Fruit fly (Drosophila melanogaster) whole organism, embryonic: ENCODE results near the gene CG43678.

Experiments
- Atf6 ChIP-seq: fragments of 200-800 bp; sonication (Bioruptor generic); IDR thresholded peaks from 2 replicates; pipeline ENCODE4 v1.3.6; 2022; ENCODE audit warnings: missing biosample characterization, missing genetic modification characterization
- CG1024 ChIP-seq: fragments of 200-800 bp; sonication (Bioruptor generic); IDR thresholded peaks from 2 replicates; pipeline ENCODE4 v1.3.6; 2022; ENCODE audit warnings: missing biosample characterization, missing genetic modification characterization
- CG10462 ChIP-seq: fragments of 200-800 bp; sonication (Bioruptor generic); optimal IDR thresholded peaks from 2 replicates; lab custom pipeline; 2016; ENCODE audit warnings: missing biosample characterization, missing genetic modification characterization
- CG11085 ChIP-seq: fragments of 200-800 bp; sonication (Bioruptor generic); IDR thresholded peaks from 2 replicates; pipeline ENCODE4 v1.3.6; 2022; ENCODE audit warnings: missing biosample characterization, missing genetic modification characterization
- CG11093 ChIP-seq: fragments of 200-800 bp; sonication (Bioruptor generic); IDR thresholded peaks from 3 replicates; pipeline ENCODE4 v1.3.6; 2022; ENCODE audit warnings: missing biosample characterization, missing genetic modification characterization
- CG14710 ChIP-seq: fragments of 200-800 bp; sonication (Bioruptor generic); optimal IDR thresholded peaks from 3 replicates; lab custom pipeline; 2019; ENCODE audit warnings: missing biosample characterization, mild to moderate bottlenecking, missing genetic modification characterization, moderate library complexity
- CG15601 ChIP-seq: fragments of 200-800 bp; sonication (Bioruptor generic); optimal IDR thresholded peaks from 3 replicates; lab custom pipeline; 2019; ENCODE audit warnings: missing biosample characterization, mild to moderate bottlenecking, missing genetic modification characterization, moderate library complexity
- CG17385 ChIP-seq: fragments of 200-800 bp; sonication (Bioruptor generic); optimal IDR thresholded peaks from 3 replicates; lab custom pipeline; 2018; ENCODE audit warnings: missing biosample characterization, mild to moderate bottlenecking, missing genetic modification characterization
- CG18262 ChIP-seq: fragments of 200-800 bp; optimal IDR thresholded peaks from 3 replicates; lab custom pipeline; 2019; ENCODE audit warnings: missing biosample characterization, mild to moderate bottlenecking, missing genetic modification characterization, moderate library complexity
- CG30020 ChIP-seq: fragments of 200-800 bp; optimal IDR thresholded peaks from 2 replicates; lab custom pipeline; 2019; ENCODE audit warnings: missing biosample characterization, mild to moderate bottlenecking, missing genetic modification characterization, moderate library complexity
- CG31224 ChIP-seq: fragments of 200-800 bp; sonication (Bioruptor generic); IDR thresholded peaks from 2 replicates; pipeline ENCODE4 v1.3.6; 2022; ENCODE audit warnings: missing biosample characterization, missing genetic modification characterization
- CG31388 ChIP-seq: fragments of 200-800 bp; sonication (Bioruptor generic); optimal IDR thresholded peaks from 2 replicates; lab custom pipeline; 2016; ENCODE audit warnings: missing biosample characterization, missing genetic modification characterization
- CG32532 ChIP-seq: fragments of 200-800 bp; sonication (Bioruptor generic); IDR thresholded peaks from 2 replicates; pipeline ENCODE4 v1.3.6; 2022; ENCODE audit warnings: missing biosample characterization, missing genetic modification characterization
- CG3407 ChIP-seq: fragments of 200-800 bp; sonication (Bioruptor generic); optimal IDR thresholded peaks from 2 replicates; lab custom pipeline; 2018; ENCODE audit warnings: missing biosample characterization, mild to moderate bottlenecking, missing genetic modification characterization
- CG4404 ChIP-seq: fragments of 200-800 bp; sonication (Bioruptor generic); IDR thresholded peaks from 2 replicates; pipeline ENCODE4 v1.3.6; 2022; ENCODE audit warnings: missing biosample characterization, missing genetic modification characterization
- CG4424 ChIP-seq: fragments of 200-800 bp; sonication (Bioruptor generic); optimal IDR thresholded peaks from 3 replicates; lab custom pipeline; 2016; ENCODE audit warnings: missing biosample characterization, missing genetic modification characterization
- CG7271 ChIP-seq: fragments of 200-800 bp; sonication (Bioruptor generic); optimal IDR thresholded peaks from 2 replicates; lab custom pipeline; 2018; ENCODE audit warnings: missing biosample characterization, mild to moderate bottlenecking, missing genetic modification characterization, moderate library complexity
- CG9817 ChIP-seq: fragments of 200-800 bp; sonication (Bioruptor generic); optimal IDR thresholded peaks from 2 replicates; lab custom pipeline; 2018; ENCODE audit warnings: missing biosample characterization, mild to moderate bottlenecking, missing genetic modification characterization, moderate library complexity
- D19A ChIP-seq: fragments of 200-800 bp; optimal IDR thresholded peaks from 3 replicates; lab custom pipeline; 2019; ENCODE audit warnings: missing biosample characterization, mild to moderate bottlenecking, missing genetic modification characterization, moderate library complexity
- Doc3 ChIP-seq: fragments of 200-800 bp; sonication (Bioruptor generic); IDR thresholded peaks from 3 replicates; pipeline ENCODE4 v1.3.6; 2022; ENCODE audit warnings: missing biosample characterization, missing genetic modification characterization; ENCODE audit not compliant: partially characterized antibody
- Fer2 ChIP-seq: fragments of 200-800 bp; sonication (Bioruptor generic); optimal IDR thresholded peaks from 2 replicates; lab custom pipeline; 2018; ENCODE audit warnings: missing biosample characterization, mild to moderate bottlenecking, missing genetic modification characterization, moderate library complexity
- Gug ChIP-seq: fragments of 200-800 bp; sonication (Bioruptor generic); IDR thresholded peaks from 4 replicates; pipeline ENCODE4 v1.3.6; 2022; ENCODE audit warnings: missing biosample characterization, missing genetic modification characterization
- HLH3B ChIP-seq: fragments of 200-800 bp; sonication (Bioruptor generic); IDR thresholded peaks from 2 replicates; pipeline ENCODE4 v1.3.6; 2022; ENCODE audit warnings: missing biosample characterization, missing genetic modification characterization
- HmgZ ChIP-seq: fragments of 200-800 bp; sonication (Bioruptor generic); optimal IDR thresholded peaks from 2 replicates; lab custom pipeline; 2018; ENCODE audit warnings: missing biosample characterization, mild to moderate bottlenecking, missing genetic modification characterization
- Hr39 ChIP-seq: fragments of >200 bp; optimal IDR thresholded peaks from 2 replicates; lab custom pipeline; 2017
- Nf-YA ChIP-seq: fragments of 200-800 bp; sonication (Bioruptor generic); IDR thresholded peaks from 2 replicates; pipeline ENCODE4 v1.3.6; 2022; ENCODE audit warnings: missing biosample characterization, missing genetic modification characterization
- NfI ChIP-seq: fragments of 200-800 bp; sonication (Bioruptor generic); optimal IDR thresholded peaks from 3 replicates; lab custom pipeline; 2018; ENCODE audit warnings: missing biosample characterization, mild to moderate bottlenecking, missing genetic modification characterization, moderate library complexity
- Scr ChIP-seq: fragments of 200-800 bp; sonication (Bioruptor generic); IDR thresholded peaks from 2 replicates; pipeline ENCODE4 v1.3.6; 2022; ENCODE audit warnings: missing biosample characterization, missing genetic modification characterization; ENCODE audit not compliant: partially characterized antibody
- Sin3A ChIP-seq: fragments of >200 bp; optimal IDR thresholded peaks from 2 replicates; lab custom pipeline; 2018
- Six4 ChIP-seq: fragments of 200-800 bp; sonication (Bioruptor generic); optimal IDR thresholded peaks from 2 replicates; lab custom pipeline; 2016; ENCODE audit warnings: missing biosample characterization, missing genetic modification characterization
- Sox100B ChIP-seq: fragments of 200-800 bp; sonication (Bioruptor generic); optimal IDR thresholded peaks from 3 replicates; lab custom pipeline; 2018; ENCODE audit warnings: missing biosample characterization, mild to moderate bottlenecking, missing genetic modification characterization
- Sry-β ChIP-seq: fragments of 200-800 bp; sonication (Bioruptor generic); optimal IDR thresholded peaks from 2 replicates; lab custom pipeline; 2018; ENCODE audit warnings: missing biosample characterization, mild to moderate bottlenecking, missing genetic modification characterization, moderate library complexity
- Trl ChIP-seq, 3 experiments: fragments of >200 bp in 2 of 3; fragments of 200-800 bp in 1 of 3; sonication (Bioruptor generic) in 1 of 3; optimal IDR thresholded peaks; 2 replicates in 1 of 3; 3 replicates in 2 of 3; lab custom pipeline; 2016 to 2017; ENCODE audit warnings: missing biosample characterization in 1 of 3, missing genetic modification characterization in 1 of 3
- bbx ChIP-seq: fragments of 200-800 bp; sonication (Bioruptor generic); IDR thresholded peaks from 2 replicates; pipeline ENCODE4 v1.3.6; 2022; ENCODE audit warnings: missing biosample characterization, missing genetic modification characterization; ENCODE audit not compliant: partially characterized antibody
- bowl ChIP-seq: fragments of 200-800 bp; sonication (Bioruptor generic); IDR thresholded peaks from 2 replicates; pipeline ENCODE4 v1.3.6; 2022; ENCODE audit warnings: missing biosample characterization, missing genetic modification characterization
- corto ChIP-seq: fragments of 200-800 bp; sonication (Bioruptor generic); optimal IDR thresholded peaks from 2 replicates; lab custom pipeline; 2016; ENCODE audit warnings: missing biosample characterization, mild to moderate bottlenecking, missing genetic modification characterization, moderate library complexity
- dan ChIP-seq: fragments of 200-800 bp; sonication (Bioruptor generic); IDR thresholded peaks from 2 replicates; pipeline ENCODE4 v1.3.6; 2022; ENCODE audit warnings: missing biosample characterization, missing genetic modification characterization
- dmrt99B ChIP-seq: fragments of 200-800 bp; sonication (Bioruptor generic); optimal IDR thresholded peaks from 2 replicates; lab custom pipeline; 2018; ENCODE audit warnings: missing biosample characterization, mild to moderate bottlenecking, missing genetic modification characterization, moderate library complexity
- fd96Cb ChIP-seq: fragments of 200-800 bp; sonication (Bioruptor generic); optimal IDR thresholded peaks from 2 replicates; lab custom pipeline; 2018; ENCODE audit warnings: missing biosample characterization, mild to moderate bottlenecking, missing genetic modification characterization, moderate library complexity
- gem ChIP-seq: fragments of 200-800 bp; sonication (Bioruptor generic); optimal IDR thresholded peaks from 2 replicates; lab custom pipeline; 2019; ENCODE audit warnings: missing biosample characterization, mild to moderate bottlenecking, missing genetic modification characterization, moderate library complexity
- klu ChIP-seq: fragments of 200-800 bp; sonication (Bioruptor generic); IDR thresholded peaks from 2 replicates; pipeline ENCODE4 v1.3.6; 2022; ENCODE audit warnings: missing biosample characterization, missing genetic modification characterization
- lbe ChIP-seq: fragments of 200-800 bp; sonication (Bioruptor generic); optimal IDR thresholded peaks from 2 replicates; lab custom pipeline; 2016; ENCODE audit warnings: missing biosample characterization, mild to moderate bottlenecking, missing genetic modification characterization
- nerfin-1 ChIP-seq: fragments of 200-800 bp; sonication (Bioruptor generic); optimal IDR thresholded peaks from 3 replicates; lab custom pipeline; 2019; ENCODE audit warnings: missing biosample characterization, mild to moderate bottlenecking, missing genetic modification characterization, moderate library complexity
- org-1 ChIP-seq: fragments of 200-800 bp; sonication (Bioruptor generic); optimal IDR thresholded peaks from 2 replicates; lab custom pipeline; 2017; ENCODE audit warnings: missing biosample characterization, missing genetic modification characterization
- stwl ChIP-seq: fragments of 200-800 bp; sonication (Bioruptor generic); optimal IDR thresholded peaks from 3 replicates; lab custom pipeline; 2018; ENCODE audit warnings: missing biosample characterization, mild to moderate bottlenecking, missing genetic modification characterization, moderate library complexity
- tin ChIP-seq: fragments of 200-800 bp; sonication (Bioruptor generic); optimal IDR thresholded peaks from 3 replicates; lab custom pipeline; 2016; ENCODE audit warnings: missing biosample characterization, missing genetic modification characterization
- tll ChIP-seq, 2 experiments: fragments of 200-800 bp in 1 of 2; fragments of >200 bp in 1 of 2; sonication (Bioruptor generic) in 1 of 2; optimal IDR thresholded peaks; 2 replicates each; lab custom pipeline; 2017 to 2019; ENCODE audit warnings: missing biosample characterization in 2 of 2, missing genetic modification characterization in 2 of 2, mild to moderate bottlenecking in 1 of 2, moderate library complexity in 1 of 2
- trh ChIP-seq: fragments of 200-800 bp; sonication (Bioruptor generic); optimal IDR thresholded peaks from 2 replicates; lab custom pipeline; 2016; ENCODE audit warnings: missing biosample characterization, missing genetic modification characterization
- zf30C ChIP-seq: fragments of 200-800 bp; sonication (Bioruptor generic); optimal IDR thresholded peaks from 3 replicates; lab custom pipeline; 2018; ENCODE audit warnings: missing biosample characterization, mild to moderate bottlenecking, missing genetic modification characterization

CG43678 gene

dm6 chr3L:14999284-15000019 lies 49.8 kb downstream of the CG43678 start, which contains the start of the genes mRpL39 and Prosbeta2 (continued):
- peak; percentile 84 for TF ChIP-seq Sry-β (GFP tag; lab: Kevin White, UChicago)
- peak; percentile 64 for TF ChIP-seq CG4424
- no peak for TF ChIP-seq dan (GFP tag; lab: Robert Waterston, UW)
- TF ChIP-seq CG30020 (tag; lab: Kevin White, UChicago), result no peak
- TF ChIP-seq nerfin-1 (tag; lab: Kevin White, UChicago), result no peak
- TF ChIP-seq trh (GFP tag; lab: Kevin White, UChicago), result no peak
- TF ChIP-seq Hr39 (lab: Kevin White, UChicago), result no peak
- TF ChIP-seq tin (GFP tag; lab: Kevin White, UChicago), result peak; percentile 65
- no peak for TF ChIP-seq Nf-YA (GFP tag; lab: Robert Waterston, UW)
- peak; percentile 58 for TF ChIP-seq lbe (GFP tag; lab: Kevin White, UChicago)
- peak; percentile 99 for TF ChIP-seq Doc3 (GFP tag; lab: Robert Waterston, UW)
- peak; percentile 86 for TF ChIP-seq bbx
- peak; percentile 70 for TF ChIP-seq dmrt99B (tag; lab: Kevin White, UChicago)
- TF ChIP-seq CG32532 (GFP tag; lab: Robert Waterston, UW), result peak; percentile 79
- TF ChIP-seq NfI (GFP tag; lab: Kevin White, UChicago), result no peak
- TF ChIP-seq CG14710 (tag; lab: Kevin White, UChicago), result peak; percentile 90
- peak; percentile 30; the same call in 1 of the 2 replicates for TF ChIP-seq CG1024 (GFP tag; lab: Robert Waterston, UW)
- peak; percentile 60 for TF ChIP-seq Six4 (GFP tag; lab: Kevin White, UChicago)
- TF ChIP-seq Sox100B, result peak; percentile 58
- TF ChIP-seq CG18262 (tag; lab: Kevin White, UChicago), result peak; percentile 74
- TF ChIP-seq Fer2, result peak; percentile 1
- TF ChIP-seq CG17385 (GFP tag; lab: Kevin White, UChicago), result no peak
- TF ChIP-seq CG3407 (GFP tag; lab: Kevin White, UChicago), result no peak
- no peak for TF ChIP-seq CG7271 (tag; lab: Kevin White, UChicago)
- peak; percentile 68 for TF ChIP-seq stwl
- no peak for TF ChIP-seq CG15601
- TF ChIP-seq CG9817 (tag; lab: Kevin White, UChicago), result peak; percentile 46
- TF ChIP-seq klu (GFP tag; lab: Robert Waterston, UW), result peak; percentile 49; the same call in 1 of the 2 replicates
- TF ChIP-seq corto (GFP tag; lab: Kevin White, UChicago), result no peak
- TF ChIP-seq D19A (tag; lab: Kevin White, UChicago), result peak; percentile 68
- no peak; the same call in 1 of the 2 replicates for TF ChIP-seq CG31224 (GFP tag; lab: Robert Waterston, UW)
- peak; percentile 14 for TF ChIP-seq CG31388
- peak; percentile 73 for TF ChIP-seq gem (tag; lab: Kevin White, UChicago)
- peak; percentile 70 for TF ChIP-seq fd96Cb (tag; lab: Kevin White, UChicago)
- TF ChIP-seq Trl (optimal IDR thresholded peaks at IDR 0.05; lab: Kevin White, UChicago), result no peak
- no peak for TF ChIP-seq Trl (GFP tag; optimal IDR thresholded peaks at IDR 0.05; lab: Kevin White, UChicago)
- no peak for TF ChIP-seq CG10462
- no peak for TF ChIP-seq bowl (GFP tag; lab: Robert Waterston, UW)
- peak; percentile 38; the same call in 1 of the 3 replicates for TF ChIP-seq CG11093 (GFP tag; lab: Robert Waterston, UW)
- TF ChIP-seq CG11085 (GFP tag; lab: Robert Waterston, UW), result peak; percentile 59
- no peak for TF ChIP-seq tll (GFP tag; optimal IDR thresholded peaks at IDR 0.05; lab: Kevin White, UChicago)
- TF ChIP-seq Scr (GFP tag; lab: Robert Waterston, UW), result peak; percentile 99
- TF ChIP-seq HLH3B (GFP tag; lab: Robert Waterston, UW), result peak; percentile 59
- TF ChIP-seq HmgZ (tag; lab: Kevin White, UChicago), result no peak
- TF ChIP-seq Atf6, result peak; percentile 54
- TF ChIP-seq org-1 (GFP tag; lab: Kevin White, UChicago), result no peak
- TF ChIP-seq Gug, result peak; percentile 73; the same call in 3 of the 4 replicates
- peak; percentile 49 for TF ChIP-seq Sin3A (lab: Kevin White, UChicago)
- TF ChIP-seq zf30C (GFP tag; lab: Kevin White, UChicago), result no peak
- TF ChIP-seq CG4404 (GFP tag; lab: Robert Waterston, UW), result peak; percentile 72
